Worm (Caenorhabditis elegans): ENCODE data around the gene Y17G7B.21.

ce11 chrII:11988724-11989123 is 11.3 kb upstream of the Y17G7B.21 start, which contains the start of gene Y17G7B.3:
- TF ChIP-seq him-1 (tag; optimal IDR thresholded peaks at IDR 0.05): no peak
- no peak for TF ChIP-seq dao-5 (tag; optimal IDR thresholded peaks at IDR 0.05)
- no peak for TF ChIP-seq W03F9.2 (tag; optimal IDR thresholded peaks at IDR 0.05)
